Worm (Caenorhabditis elegans): ENCODE data around the gene srh-208.

DNA sequence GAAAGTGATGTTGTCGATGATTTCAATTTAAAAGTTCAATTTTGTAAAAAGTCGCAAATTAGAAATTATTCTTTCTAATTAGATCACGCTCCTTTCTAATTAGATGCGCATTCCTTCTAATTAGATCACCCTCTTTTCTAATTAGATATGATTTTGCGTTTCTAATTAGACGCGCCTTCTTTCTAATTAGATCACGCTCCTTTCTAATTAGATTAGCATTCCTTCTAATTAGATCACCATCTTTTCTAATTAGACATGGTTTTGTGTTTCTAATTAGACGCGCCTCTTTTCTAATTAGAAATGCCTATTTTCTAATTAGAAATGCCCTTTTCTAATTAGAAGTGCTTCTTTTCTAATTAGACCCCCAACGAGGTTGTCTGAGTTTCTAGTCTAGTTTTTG lies 39.6 kb downstream of the srh-208 start:
- TF ChIP-seq ama-1 (optimal IDR thresholded peaks at IDR 0.05), result no peak
- TF ChIP-seq sea-1 (GFP tag; conservative IDR thresholded peaks at IDR 0.05), result no peak
- TF ChIP-seq hmbx-1 (tag; optimal IDR thresholded peaks at IDR 0.05), result no peak
- no peak for TF ChIP-seq tbx-37 (GFP tag; conservative IDR thresholded peaks at IDR 0.05)
- TF ChIP-seq hnd-1 (tag; optimal IDR thresholded peaks at IDR 0.05), result no peak
- no peak for TF ChIP-seq ceh-36 (tag; optimal IDR thresholded peaks at IDR 0.05)
- TF ChIP-seq ceh-13 (GFP tag; optimal IDR thresholded peaks at IDR 0.05), result no peak
- TF ChIP-seq tbx-11 (GFP tag; IDR thresholded peaks at IDR 0.05), result no peak
- no peak for TF ChIP-seq tra-4 (tag; optimal IDR thresholded peaks at IDR 0.05)
- TF ChIP-seq flt-1 (GFP tag; IDR thresholded peaks at IDR 0.05), result no peak
- no peak for TF ChIP-seq scrt-1 (GFP tag; IDR thresholded peaks at IDR 0.05)
- TF ChIP-seq hmg-4 (GFP tag; optimal IDR thresholded peaks at IDR 0.05), result no peak
- TF ChIP-seq aly-1 (tag; optimal IDR thresholded peaks at IDR 0.05), result no peak

All from whole organism, early embryonic.